Worm (Caenorhabditis elegans): Measurements from ENCODE around the gene Y54E2A.7.

- TF ChIP-seq nhr-25 (tag; optimal IDR thresholded peaks at IDR 0.05) (no peak), daf-12 (tag; optimal IDR thresholded peaks at IDR 0.05) (no peak), nhr-11 (tag; optimal IDR thresholded peaks at IDR 0.05) (no peak), ZK546.5 (tag; optimal IDR thresholded peaks at IDR 0.05) (no peak), ama-1 (optimal IDR thresholded peaks at IDR 0.05) (no peak), nhr-67 (tag; optimal IDR thresholded peaks at IDR 0.05) (no peak), sea-2 (GFP tag; optimal IDR thresholded peaks at IDR 0.05) (no peak), nhr-237 (tag; optimal IDR thresholded peaks at IDR 0.05) (no peak), unc-62 (GFP tag; optimal IDR thresholded peaks at IDR 0.05) (no peak), mdl-1 (tag; optimal IDR thresholded peaks at IDR 0.05) (no peak)
Measured at ce11 chrII:14772956-14773788, at the start of gene Y54E2A.7.
